Worm (Caenorhabditis elegans) whole organism, dauer: ENCODE data around the gene ten-1.

Source experiments
- unc-62 ChIP-seq: sonication (generic microtip); optimal IDR thresholded peaks from 2 replicates; lab custom pipeline; 2017; ENCODE audit warnings: missing biosample characterization, missing genetic modification reagents, missing genetic modification characterization

ten-1 gene

ce11 chrIII:6848654-6849204, 28.0 kb downstream of the ten-1 start, which contains the start of gene dhhc-5:
Gene dhhc-5 (minus strand): TSS chrIII:6849059.
- TF ChIP-seq unc-62 (GFP tag; lab: Kevin White, UChicago), result no peak

- TF ChIP-seq unc-62 (GFP tag; lab: Kevin White, UChicago), result no peak
Observed at ce11 chrIII:6850255-6850654, 29.5 kb downstream of the ten-1 start, which contains the start of gene srv-1. Gene srv-1 (plus strand): TSS chrIII:6850385.

- no peak for TF ChIP-seq unc-62 (GFP tag; lab: Kevin White, UChicago)
Observed at ce11 chrIII:6856709-6857108, 36.0 kb downstream of the ten-1 start, which contains the start of gene zak-1. Gene zak-1 (minus strand): TSS chrIII:6856809.

ce11 chrIII:6857390-6857848, 36.7 kb downstream of the ten-1 start:
- no peak for TF ChIP-seq unc-62 (GFP tag; lab: Kevin White, UChicago)

- TF ChIP-seq unc-62 (GFP tag; lab: Kevin White, UChicago), result no peak
Observed at ce11 chrIII:6859482-6859881, 38.7 kb downstream of the ten-1 start, which contains the start of gene clec-158. Gene clec-158 (minus strand): TSS chrIII:6859582.

ce11 chrIII:6863901-6864300, 43.2 kb downstream of the ten-1 start, which contains the start of gene sma-3:
Gene sma-3 (minus strand): TSS chrIII:6863968.
- no peak for TF ChIP-seq unc-62 (GFP tag; lab: Kevin White, UChicago)

ce11 chrIII:6869268-6869667, 48.5 kb downstream of the ten-1 start, which contains the start of the genes cra-1 and kbp-1:
Gene cra-1 (minus strand): TSS chrIII:6869460.
Gene kbp-1 (plus strand): TSS chrIII:6869633.
- TF ChIP-seq unc-62 (GFP tag; lab: Kevin White, UChicago), result no peak

ce11 chrIII:6869996-6870395, 49.3 kb downstream of the ten-1 start, which contains the start of gene K04C2.8:
Gene K04C2.8 (plus strand): TSS chrIII:6870296.
- TF ChIP-seq unc-62 (GFP tag; lab: Kevin White, UChicago), result no peak

- TF ChIP-seq unc-62 (GFP tag; lab: Kevin White, UChicago), result no peak
Observed at ce11 chrIII:6871067-6871466, 50.3 kb downstream of the ten-1 start.

ce11 chrIII:6871668-6872067, 50.9 kb downstream of the ten-1 start:
- no peak for TF ChIP-seq unc-62 (GFP tag; lab: Kevin White, UChicago)

ce11 chrIII:6872534-6873150, 51.9 kb downstream of the ten-1 start, which contains the start of gene K04C2.3:
Gene K04C2.3 (plus strand): TSS chrIII:6873089.
- TF ChIP-seq unc-62 (GFP tag; lab: Kevin White, UChicago), result no peak

ce11 chrIII:6873724-6874123, 53.0 kb downstream of the ten-1 start:
- TF ChIP-seq unc-62 (GFP tag; lab: Kevin White, UChicago), result no peak

ce11 chrIII:6880797-6881196, 60.1 kb downstream of the ten-1 start, which contains the start of gene K04C2.7:
Gene K04C2.7 (plus strand): TSS chrIII:6881097.
- TF ChIP-seq unc-62 (GFP tag; lab: Kevin White, UChicago), result no peak

ce11 chrIII:6881745-6882144, 61.0 kb downstream of the ten-1 start:
- no peak for TF ChIP-seq unc-62 (GFP tag; lab: Kevin White, UChicago)

- TF ChIP-seq unc-62 (GFP tag; lab: Kevin White, UChicago), result no peak
Observed at ce11 chrIII:6884203-6884602, 63.5 kb downstream of the ten-1 start, which contains the start of gene med-2. Gene med-2 (plus strand): TSS chrIII:6884503.

- TF ChIP-seq unc-62 (GFP tag; lab: Kevin White, UChicago), result no peak
Observed at ce11 chrIII:6885889-6886288, 65.2 kb downstream of the ten-1 start.
